Worm (Caenorhabditis elegans): ENCODE data around the gene K09E9.1.

The K09E9.1 gene

DNA sequence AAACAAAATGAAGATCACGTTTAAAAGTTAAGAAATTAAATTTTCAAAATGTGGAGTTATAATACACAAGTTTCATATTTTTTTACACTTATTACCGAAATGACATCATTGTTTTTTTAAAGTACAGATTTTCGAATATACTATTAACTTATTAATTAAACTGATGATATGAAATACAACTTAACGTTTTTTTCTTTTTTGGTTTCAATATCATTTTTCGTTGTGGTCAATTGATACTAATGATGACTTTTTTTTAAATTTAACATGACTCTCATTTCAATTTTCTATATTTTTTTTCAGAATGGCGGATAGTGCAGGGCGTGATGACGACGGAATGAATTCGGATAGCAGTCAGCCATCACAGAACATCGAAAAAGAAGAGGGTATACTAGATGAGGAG, 29.2 kb upstream of the K09E9.1 start, which contains the start of gene usp-33:
usp-33 (plus strand) TSS at position 301 of the 400 bp plus-strand sequence.
- TF ChIP-seq dsc-1 (tag; optimal IDR thresholded peaks at IDR 0.05) (no peak), snpc-4 (tag; optimal IDR thresholded peaks at IDR 0.05) (no peak), xbp-1 (tag; optimal IDR thresholded peaks at IDR 0.05) (no peak), mdl-1 (tag; optimal IDR thresholded peaks at IDR 0.05) (no peak), skn-1 (tag; optimal IDR thresholded peaks at IDR 0.05) (no peak), nhr-84 (tag; optimal IDR thresholded peaks at IDR 0.05) (no peak), lin-35 (GFP tag; optimal IDR thresholded peaks at IDR 0.05) (no peak), hlh-4 (tag; optimal IDR thresholded peaks at IDR 0.05) (no peak), mef-2 (tag; optimal IDR thresholded peaks at IDR 0.05) (no peak), nhr-19 (GFP tag; conservative IDR thresholded peaks at IDR 0.05) (no peak), sup-37 (GFP tag; optimal IDR thresholded peaks at IDR 0.05) (no peak), ces-1 (GFP tag; optimal IDR thresholded peaks at IDR 0.05) (no peak), ceh-8 (GFP tag; optimal IDR thresholded peaks at IDR 0.05) (no peak), pax-3 (tag; optimal IDR thresholded peaks at IDR 0.05) (no peak), unc-62 (GFP tag; optimal IDR thresholded peaks at IDR 0.05) (no peak), egl-13 (tag; optimal IDR thresholded peaks at IDR 0.05) (no peak), ceh-88 (GFP tag; IDR thresholded peaks at IDR 0.05) (no peak), C34B4.2 (tag; optimal IDR thresholded peaks at IDR 0.05) (no peak)

DNA sequence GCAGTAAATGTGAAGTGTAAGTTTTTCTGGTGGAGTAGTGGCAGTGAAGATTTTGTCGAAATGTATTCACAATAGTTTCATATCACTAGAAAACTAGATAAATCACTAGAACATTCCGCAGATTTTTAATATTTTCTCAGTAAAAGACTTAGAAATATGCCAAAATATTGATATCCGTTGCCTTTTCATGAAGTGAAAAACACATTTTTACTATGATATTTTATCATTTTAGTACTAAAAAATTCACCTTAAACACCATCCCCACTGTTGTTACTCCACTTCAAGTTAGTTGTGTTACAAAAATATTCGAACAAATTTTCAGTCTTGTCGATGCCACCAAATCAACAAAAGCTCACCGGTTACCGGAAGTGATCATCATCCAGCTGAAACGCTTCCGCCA, 26.9 kb upstream of the K09E9.1 start:
- TF ChIP-seq blmp-1 (tag; optimal IDR thresholded peaks at IDR 0.05) (no peak), grh-1 (GFP tag; IDR thresholded peaks at IDR 0.05) (no peak), pqm-1 (tag; optimal IDR thresholded peaks at IDR 0.05) (no peak), lir-3 (tag; optimal IDR thresholded peaks at IDR 0.05; ENCODE audit: poor library complexity) (no peak), fkh-10 (GFP tag; optimal IDR thresholded peaks at IDR 0.05) (no peak), efl-3 (GFP tag; optimal IDR thresholded peaks at IDR 0.05) (no peak), lin-39 (tag; optimal IDR thresholded peaks at IDR 0.05) (no peak), elt-3 (tag; optimal IDR thresholded peaks at IDR 0.05) (no peak), vab-15 (tag; optimal IDR thresholded peaks at IDR 0.05) (no peak), lin-35 (GFP tag; optimal IDR thresholded peaks at IDR 0.05) (no peak), lin-14 (GFP tag; optimal IDR thresholded peaks at IDR 0.05) (no peak)

DNA sequence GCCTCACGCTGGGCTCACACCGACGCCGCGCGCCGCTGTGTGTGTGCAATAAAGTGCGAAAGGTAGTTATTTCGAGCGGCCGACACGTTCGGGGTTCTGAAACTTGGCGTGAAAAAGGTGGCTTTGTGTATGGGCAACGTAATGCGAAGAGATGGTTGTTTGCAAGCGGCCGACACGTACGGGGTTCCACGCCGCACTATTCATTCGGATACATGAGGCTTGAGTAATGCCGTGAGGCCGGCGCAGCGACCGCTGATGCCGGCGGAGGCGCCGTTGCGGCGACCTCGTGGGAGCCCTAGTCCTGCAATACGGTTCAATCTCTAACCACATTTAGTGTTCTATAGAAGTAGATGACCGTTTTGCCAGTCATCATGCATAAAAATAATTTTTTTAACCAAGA, 26.3 kb upstream of the K09E9.1 start:
- TF ChIP-seq nhr-47 (tag; optimal IDR thresholded peaks at IDR 0.05) (no peak), elt-3 (tag; optimal IDR thresholded peaks at IDR 0.05) (no peak), Y116A8C.19 (tag; optimal IDR thresholded peaks at IDR 0.05; ENCODE audit: borderline replicate concordance) (no peak), C16A3.4 (tag; optimal IDR thresholded peaks at IDR 0.05) (no peak), nhr-90 (tag; optimal IDR thresholded peaks at IDR 0.05; ENCODE audit: poor library complexity) (no peak), ceh-8 (GFP tag; optimal IDR thresholded peaks at IDR 0.05) (no peak), nhr-28 (tag; optimal IDR thresholded peaks at IDR 0.05) (no peak), dsc-1 (tag; optimal IDR thresholded peaks at IDR 0.05) (no peak), zip-4 (GFP tag; optimal IDR thresholded peaks at IDR 0.05) (no peak)

DNA sequence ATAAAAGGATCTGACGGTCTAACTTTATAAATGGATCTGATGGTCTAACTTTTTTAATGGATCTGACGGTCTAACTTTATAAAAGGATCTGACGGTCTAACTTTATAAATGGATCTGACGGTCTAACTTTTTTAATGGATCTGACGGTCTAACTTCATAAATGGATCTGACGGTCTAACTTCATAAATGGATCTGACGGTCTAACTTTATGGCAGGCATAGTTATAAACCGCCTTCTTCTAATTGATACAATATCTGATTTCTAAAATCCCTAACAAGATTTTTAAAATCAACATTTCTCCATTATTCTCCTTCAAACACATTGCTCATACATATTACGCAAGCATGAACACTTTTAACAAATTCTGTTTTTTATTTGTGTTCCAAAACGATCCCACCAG, 23.2 kb upstream of the K09E9.1 start, which contains the start of gene K09A9.8:
K09A9.8 (minus strand) TSS at position 101 of the 400 bp plus-strand sequence.
- TF ChIP-seq efl-3 (GFP tag; optimal IDR thresholded peaks at IDR 0.05) (no peak), nhr-19 (GFP tag; conservative IDR thresholded peaks at IDR 0.05) (no peak), ceh-90 (tag; optimal IDR thresholded peaks at IDR 0.05) (no peak), ztf-11 (tag; optimal IDR thresholded peaks at IDR 0.05) (no peak), ceh-82 (tag; optimal IDR thresholded peaks at IDR 0.05) (no peak), nhr-90 (tag; optimal IDR thresholded peaks at IDR 0.05; ENCODE audit: poor library complexity) (no peak), unc-62 (GFP tag; optimal IDR thresholded peaks at IDR 0.05) (no peak), nhr-71 (tag; optimal IDR thresholded peaks at IDR 0.05) (no peak), vab-15 (tag; optimal IDR thresholded peaks at IDR 0.05) (no peak)

All from whole organism, L1 larva.